Worm (Caenorhabditis elegans) whole organism, young adult: ENCODE results near the gene ipmk-1.
A peak's percentile ranks its signal among the peaks of the same experiment; 100 is the strongest.

Experiments used
- B0261.1 ChIP-seq: sonication (generic microtip); optimal IDR thresholded peaks from 2 replicates; lab custom pipeline; 2016; ENCODE audit warnings: mild to moderate bottlenecking, missing genetic modification characterization, moderate library complexity, missing compliant biosample characterization
- B0336.3 ChIP-seq: fragments of 200-800 bp; sonication (Bioruptor generic); IDR thresholded peaks from 2 replicates; pipeline ENCODE4 v1.3.6; 2022; ENCODE audit warnings: missing genetic modification characterization, missing compliant biosample characterization
- C06A6.2 ChIP-seq: fragments of 200-800 bp; sonication (Bioruptor generic); conservative IDR thresholded peaks from 2 replicates; pipeline ENCODE4 v1.3.6; 2022; ENCODE audit warnings: missing genetic modification characterization, missing compliant biosample characterization
- C17E4.6 ChIP-seq: fragments of 200-800 bp; sonication (Bioruptor generic); IDR thresholded peaks from 2 replicates; pipeline ENCODE4 v1.3.6; 2022; ENCODE audit warnings: missing genetic modification reagents, missing genetic modification characterization, missing compliant biosample characterization
- D2030.7 ChIP-seq: fragments of 200-800 bp; sonication (Bioruptor generic); IDR thresholded peaks from 2 replicates; pipeline ENCODE4 v1.3.6; 2022; ENCODE audit warnings: missing genetic modification reagents, missing genetic modification characterization, missing compliant biosample characterization
- F22D6.2 ChIP-seq: sonication (generic microtip); optimal IDR thresholded peaks from 2 replicates; lab custom pipeline; 2016; ENCODE audit warnings: mild to moderate bottlenecking, missing genetic modification characterization, missing compliant biosample characterization
- F33H1.4 ChIP-seq: fragments of 200-800 bp; sonication (Bioruptor generic); IDR thresholded peaks from 2 replicates; pipeline ENCODE4 v1.3.6; 2022; ENCODE audit warnings: missing genetic modification reagents, missing genetic modification characterization, missing compliant biosample characterization
- F55B11.4 ChIP-seq: sonication (generic microtip); optimal IDR thresholded peaks from 2 replicates; lab custom pipeline; 2016; ENCODE audit warnings: missing compliant biosample characterization, missing genetic modification characterization, borderline replicate concordance; ENCODE audit not compliant: insufficient read depth
- F57A8.1 ChIP-seq: fragments of 200-800 bp; sonication (Bioruptor generic); optimal IDR thresholded peaks from 2 replicates; lab custom pipeline; 2018; ENCODE audit warnings: mild to moderate bottlenecking, missing genetic modification characterization, moderate library complexity, missing compliant biosample characterization
- F57C9.4 ChIP-seq: sonication (generic microtip); optimal IDR thresholded peaks from 2 replicates; lab custom pipeline; 2017; ENCODE audit warnings: mild to moderate bottlenecking, missing genetic modification characterization, missing compliant biosample characterization
- K12H6.12 ChIP-seq: fragments of 200-800 bp; sonication (Bioruptor generic); optimal IDR thresholded peaks from 2 replicates; lab custom pipeline; 2018; ENCODE audit warnings: mild to moderate bottlenecking, missing genetic modification characterization, missing compliant biosample characterization
- T26A5.8 ChIP-seq: sonication (generic microtip); optimal IDR thresholded peaks from 2 replicates; lab custom pipeline; 2016; ENCODE audit warnings: missing genetic modification characterization, missing compliant biosample characterization
- Y53F4B.3 ChIP-seq: fragments of 200-800 bp; sonication (Bioruptor generic); IDR thresholded peaks from 2 replicates; pipeline ENCODE4 v1.3.6; 2022; ENCODE audit warnings: missing genetic modification reagents, missing genetic modification characterization, missing compliant biosample characterization
- Y79H2A.3 ChIP-seq: fragments of 200-800 bp; sonication (Bioruptor generic); conservative IDR thresholded peaks from 2 replicates; pipeline ENCODE4 v1.3.6; 2022; ENCODE audit warnings: missing genetic modification reagents, missing genetic modification characterization, missing compliant biosample characterization
- akir-1 ChIP-seq: fragments of 200-800 bp; sonication (Bioruptor generic); optimal IDR thresholded peaks from 2 replicates; lab custom pipeline; 2018; ENCODE audit warnings: mild to moderate bottlenecking, missing genetic modification characterization, moderate library complexity, missing compliant biosample characterization
- bed-2 ChIP-seq: fragments of 200-800 bp; sonication (Bioruptor generic); IDR thresholded peaks from 2 replicates; pipeline ENCODE4 v1.3.6; 2022; ENCODE audit warnings: missing genetic modification reagents, missing genetic modification characterization, missing compliant biosample characterization
- cebp-1 ChIP-seq, 2 experiments: fragments of 200-800 bp in 1 of 2; sonication (Bioruptor generic) in 1 of 2; sonication (generic microtip) in 1 of 2; IDR thresholded peaks in 1 of 2; optimal IDR thresholded peaks in 1 of 2; 2 replicates each; pipeline versions ENCODE4 v1.3.6 to Lab custom; 2017 to 2022; ENCODE audit warnings: missing compliant biosample characterization in 2 of 2, missing genetic modification characterization in 2 of 2, mild to moderate bottlenecking in 1 of 2, missing genetic modification reagents in 1 of 2, moderate library complexity in 1 of 2
- ceh-40 ChIP-seq: fragments of 200-800 bp; sonication (Bioruptor generic); IDR thresholded peaks from 2 replicates; pipeline ENCODE4 v1.3.6; 2022; ENCODE audit warnings: missing genetic modification characterization, missing compliant biosample characterization
- ceh-58 ChIP-seq: fragments of 200-800 bp; sonication (Bioruptor generic); IDR thresholded peaks from 2 replicates; pipeline ENCODE4 v1.3.6; 2022; ENCODE audit warnings: missing genetic modification characterization, missing compliant biosample characterization
- die-1 ChIP-seq: sonication (generic microtip); optimal IDR thresholded peaks from 2 replicates; lab custom pipeline; 2016; ENCODE audit warnings: missing genotype, mild to moderate bottlenecking, missing genetic modification characterization, missing compliant biosample characterization
- hlh-12 ChIP-seq: sonication (generic microtip); optimal IDR thresholded peaks from 2 replicates; lab custom pipeline; 2016; ENCODE audit warnings: missing genetic modification characterization, missing compliant biosample characterization
- hmg-1.2 ChIP-seq: fragments of 200-800 bp; sonication (Bioruptor generic); IDR thresholded peaks from 2 replicates; pipeline ENCODE4 v1.3.6; 2022; ENCODE audit warnings: missing genetic modification reagents, missing genetic modification characterization, missing compliant biosample characterization
- hsf-1 ChIP-seq: fragments of 200-800 bp; sonication (Bioruptor generic); IDR thresholded peaks from 2 replicates; pipeline ENCODE4 v1.3.6; 2022; ENCODE audit warnings: missing genetic modification reagents, missing genetic modification characterization, missing compliant biosample characterization
- let-607 ChIP-seq, 2 experiments: fragments of 200-800 bp in 1 of 2; sonication (Bioruptor generic) in 1 of 2; sonication (generic microtip) in 1 of 2; optimal IDR thresholded peaks; 2 replicates each; lab custom pipeline; 2016 to 2018; ENCODE audit warnings: mild to moderate bottlenecking in 2 of 2, missing compliant biosample characterization in 2 of 2, missing genetic modification characterization in 2 of 2, moderate library complexity in 2 of 2, missing genotype in 1 of 2
- lin-35 ChIP-seq, 3 experiments: fragments of 150-350 bp in 2 of 3; sonication (generic microtip) in 1 of 3; optimal IDR thresholded peaks; 2 replicates each; lab custom pipeline; 2014 to 2018; ENCODE audit warnings: missing biosample characterization in 3 of 3, missing genetic modification characterization in 3 of 3, missing genetic modification reagents in 3 of 3
- lir-1 ChIP-seq: fragments of 200-800 bp; sonication (Bioruptor generic); conservative IDR thresholded peaks from 2 replicates; pipeline ENCODE4 v1.3.6; 2022; ENCODE audit warnings: missing genetic modification reagents, missing genetic modification characterization, missing compliant biosample characterization
- mxl-1 ChIP-seq: sonication (generic microtip); optimal IDR thresholded peaks from 2 replicates; lab custom pipeline; 2016; ENCODE audit warnings: missing genetic modification characterization, missing compliant biosample characterization
- nfyb-1 ChIP-seq: fragments of 200-800 bp; sonication (Bioruptor generic); IDR thresholded peaks from 2 replicates; pipeline ENCODE4 v1.3.6; 2022; ENCODE audit warnings: missing genetic modification reagents, missing genetic modification characterization, missing compliant biosample characterization
- nhr-120 ChIP-seq: fragments of 200-800 bp; sonication (Bioruptor generic); IDR thresholded peaks from 2 replicates; pipeline ENCODE4 v1.3.6; 2022; ENCODE audit warnings: missing genetic modification characterization, missing compliant biosample characterization
- nhr-27 ChIP-seq: fragments of 200-800 bp; sonication (Bioruptor generic); optimal IDR thresholded peaks from 2 replicates; lab custom pipeline; 2018; ENCODE audit warnings: mild to moderate bottlenecking, missing genetic modification characterization, moderate library complexity, missing compliant biosample characterization
- rcor-1 ChIP-seq: fragments of 200-800 bp; sonication (Bioruptor generic); IDR thresholded peaks from 2 replicates; pipeline ENCODE4 v1.3.6; 2022; ENCODE audit warnings: missing genetic modification reagents, missing genetic modification characterization, missing compliant biosample characterization
- somi-1 ChIP-seq: fragments of 200-800 bp; sonication (Bioruptor generic); optimal IDR thresholded peaks from 2 replicates; lab custom pipeline; 2018; ENCODE audit warnings: mild to moderate bottlenecking, missing genetic modification characterization, missing compliant biosample characterization
- sptf-2 ChIP-seq: fragments of 200-800 bp; sonication (Bioruptor generic); optimal IDR thresholded peaks from 2 replicates; lab custom pipeline; 2018; ENCODE audit warnings: mild to moderate bottlenecking, missing genetic modification characterization, missing compliant biosample characterization
- tbp1 ChIP-seq: fragments of 200-800 bp; sonication (Bioruptor generic); optimal IDR thresholded peaks from 2 replicates; lab custom pipeline; 2018; ENCODE audit warnings: mild to moderate bottlenecking, missing genetic modification characterization, missing compliant biosample characterization
- zfh-2 ChIP-seq: fragments of 200-800 bp; sonication (Bioruptor generic); conservative IDR thresholded peaks from 2 replicates; pipeline ENCODE4 v1.3.6; 2022; ENCODE audit warnings: missing genetic modification reagents, missing genetic modification characterization, missing compliant biosample characterization
- ztf-3 ChIP-seq: fragments of 200-800 bp; sonication (Bioruptor generic); optimal IDR thresholded peaks from 2 replicates; lab custom pipeline; 2018; ENCODE audit warnings: mild to moderate bottlenecking, missing genetic modification characterization, missing compliant biosample characterization

The ipmk-1 gene

DNA sequence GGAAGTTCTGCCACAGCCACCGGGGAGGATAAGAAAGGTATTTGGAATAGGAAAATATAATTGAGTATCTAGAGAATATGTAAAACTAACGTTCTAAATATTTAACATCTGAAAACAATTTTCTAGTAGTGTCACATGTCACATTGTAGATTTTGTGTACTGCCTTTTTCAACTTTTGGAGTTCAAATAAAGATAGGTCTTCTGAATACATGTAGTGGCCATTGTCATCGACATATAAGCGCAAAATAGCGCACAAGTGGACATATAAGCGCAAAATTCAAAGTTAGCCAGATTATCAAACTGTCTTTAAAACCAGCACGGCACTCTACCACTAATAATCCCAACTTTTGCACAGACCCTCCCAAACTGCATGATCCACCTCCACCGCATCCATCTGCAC, 26.3 kb downstream of the ipmk-1 start:
- TF ChIP-seq F57C9.4, result no peak
- TF ChIP-seq C17E4.6 (GFP tag; lab: Robert Waterston, UW), result no peak
- no peak for TF ChIP-seq B0261.1 (tag; lab: Kevin White, UChicago)
- TF ChIP-seq ceh-40 (GFP tag; lab: Robert Waterston, UW), result no peak
- no peak for TF ChIP-seq T26A5.8 (tag; lab: Kevin White, UChicago)
- TF ChIP-seq hmg-1.2 (GFP tag; lab: Robert Waterston, UW), result no peak
- TF ChIP-seq bed-2 (GFP tag; lab: Robert Waterston, UW), result no peak
- no peak for TF ChIP-seq let-607 (tag; optimal IDR thresholded peaks at IDR 0.05; lab: Kevin White, UChicago)
- no peak for TF ChIP-seq F55B11.4
- no peak for TF ChIP-seq lin-35 (GFP tag; optimal IDR thresholded peaks at IDR 0.05; lab: Kevin White, UChicago)
- no peak for TF ChIP-seq F22D6.2 (tag; lab: Kevin White, UChicago)
- TF ChIP-seq sptf-2 (GFP tag; lab: Kevin White, UChicago), result no peak

DNA sequence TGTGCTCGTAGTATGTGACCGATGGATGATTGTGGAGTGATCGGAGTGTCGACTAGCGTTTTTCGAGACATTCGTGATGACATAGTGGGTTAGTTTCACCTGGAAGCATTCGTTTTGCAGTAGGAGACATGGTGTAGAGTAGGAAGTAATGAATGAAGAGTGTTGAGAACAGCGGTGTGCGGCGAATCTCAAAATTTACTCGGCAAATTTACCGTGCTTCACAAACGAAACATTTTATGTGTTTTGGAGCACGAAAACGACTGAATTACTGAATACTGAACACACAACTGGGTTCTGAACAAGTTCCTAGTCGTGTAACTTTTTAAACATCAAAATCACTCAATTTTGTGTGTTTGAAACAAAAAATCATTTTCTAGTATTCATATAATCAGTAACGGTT, 33.1 kb downstream of the ipmk-1 start, which contains the start of gene K08E7.6:
Gene K08E7.6 (minus strand): TSS at position 101 of the 400 bp plus-strand sequence.
- TF ChIP-seq tbp1 (no peak), mxl-1 (no peak), nfyb-1 (no peak), nhr-120 (no peak), B0336.3 (GFP tag; lab: Robert Waterston, UW) (no peak), Y79H2A.3 (no peak), D2030.7 (GFP tag; lab: Robert Waterston, UW) (no peak), akir-1 (GFP tag; lab: Kevin White, UChicago) (no peak), ztf-3 (GFP tag; lab: Kevin White, UChicago) (no peak)

DNA sequence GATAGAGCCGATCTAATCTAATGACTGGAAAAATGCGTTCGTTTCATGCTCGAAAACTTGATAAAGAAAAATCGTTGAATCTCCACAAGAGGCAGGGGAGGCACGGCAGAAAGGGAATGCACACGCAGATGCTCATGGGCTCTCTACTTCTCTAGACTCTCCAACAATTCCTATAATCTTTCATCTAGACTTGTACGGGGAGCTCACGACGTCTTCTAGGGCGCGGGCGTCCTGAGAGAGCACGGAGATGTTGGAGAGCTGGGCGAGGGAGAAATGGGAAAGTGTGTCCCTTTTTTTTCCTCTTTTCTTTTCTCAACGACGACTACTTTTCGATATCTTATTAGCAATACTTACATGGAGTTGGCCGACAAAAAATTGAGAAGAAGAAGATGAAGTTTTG, 35.3 kb downstream of the ipmk-1 start:
- no peak for TF ChIP-seq nhr-27 (tag; lab: Kevin White, UChicago)
- TF ChIP-seq sptf-2 (GFP tag; lab: Kevin White, UChicago), result no peak
- no peak for TF ChIP-seq lir-1 (GFP tag; lab: Robert Waterston, UW)
- no peak for TF ChIP-seq die-1 (tag; lab: Kevin White, UChicago)
- TF ChIP-seq rcor-1 (GFP tag; lab: Robert Waterston, UW), result no peak
- TF ChIP-seq hsf-1 (GFP tag; lab: Robert Waterston, UW), result no peak
- no peak for TF ChIP-seq C06A6.2 (GFP tag; lab: Robert Waterston, UW)
- TF ChIP-seq hmg-1.2 (GFP tag; lab: Robert Waterston, UW), result peak; percentile 36; the same call in 1 of the 2 replicates
- TF ChIP-seq ceh-58 (GFP tag; lab: Robert Waterston, UW), result no peak
- no peak for TF ChIP-seq hlh-12
- no peak for TF ChIP-seq Y53F4B.3 (GFP tag; lab: Robert Waterston, UW)
- TF ChIP-seq F33H1.4 (GFP tag; lab: Robert Waterston, UW), result no peak
- TF ChIP-seq K12H6.12 (tag; lab: Kevin White, UChicago), result peak; percentile 37
- TF ChIP-seq F57A8.1, result no peak
- TF ChIP-seq somi-1 (GFP tag; lab: Kevin White, UChicago), result no peak
- no peak for TF ChIP-seq cebp-1 (GFP tag; IDR thresholded peaks at IDR 0.05; lab: Robert Waterston, UW)
- no peak for TF ChIP-seq cebp-1 (tag; optimal IDR thresholded peaks at IDR 0.05; lab: Kevin White, UChicago)
- TF ChIP-seq zfh-2 (GFP tag; lab: Robert Waterston, UW), result peak; percentile 45; the same call in 1 of the 2 replicates
- TF ChIP-seq F55B11.4, result no peak
